Worm (Caenorhabditis elegans) whole organism, L1 larva: ENCODE results near the gene slmp-1.
A peak's percentile ranks its signal among the peaks of the same experiment; 100 is the strongest.

Source experiments
- ceh-82 ChIP-seq, 3 experiments: fragments of 150-350 bp in 1 of 3; sonication (generic microtip) in 2 of 3; optimal IDR thresholded peaks; 2 replicates each; lab custom pipeline; 2014 to 2017; ENCODE audit warnings: missing biosample characterization in 3 of 3, missing genetic modification characterization in 3 of 3
- dpl-1 ChIP-seq, 3 experiments: fragments of 150-350 bp in 2 of 3; sonication (generic microtip) in 1 of 3; optimal IDR thresholded peaks; 2 replicates each; lab custom pipeline; 2014 to 2017; ENCODE audit warnings: missing biosample characterization in 3 of 3, missing genetic modification characterization in 3 of 3, missing genetic modification reagents in 3 of 3
- egl-13 ChIP-seq: sonication (generic microtip); optimal IDR thresholded peaks from 2 replicates; lab custom pipeline; 2016; ENCODE audit warnings: missing genotype, missing genetic modification reagents, missing genetic modification characterization, missing compliant biosample characterization
- egl-27 ChIP-seq, 2 experiments: fragments of 150-350 bp in 1 of 2; sonication (generic microtip); optimal IDR thresholded peaks; 3 replicates each; lab custom pipeline; 2017 to 2018; ENCODE audit warnings: missing biosample characterization in 2 of 2, missing genetic modification characterization in 2 of 2, missing genetic modification reagents in 2 of 2
- fkh-10 ChIP-seq: sonication (generic microtip); optimal IDR thresholded peaks from 2 replicates; lab custom pipeline; 2017; ENCODE audit warnings: missing biosample characterization, missing genetic modification reagents, missing genetic modification characterization
- jun-1 ChIP-seq: fragments of 150-350 bp; optimal IDR thresholded peaks from 2 replicates; lab custom pipeline; 2014; ENCODE audit warnings: missing biosample characterization, missing genetic modification reagents, missing genetic modification characterization
- lin-15B ChIP-seq: fragments of 150-350 bp; sonication (generic microtip); optimal IDR thresholded peaks from 3 replicates; lab custom pipeline; 2014; ENCODE audit warnings: missing biosample characterization, missing genetic modification characterization
- lsy-2 ChIP-seq, 2 experiments: fragments of 150-350 bp; optimal IDR thresholded peaks; 2 replicates each; lab custom pipeline; 2014; ENCODE audit warnings: missing biosample characterization in 2 of 2, missing genetic modification characterization in 2 of 2
- nhr-84 ChIP-seq: sonication (generic microtip); optimal IDR thresholded peaks from 2 replicates; lab custom pipeline; 2017; ENCODE audit warnings: missing biosample characterization, missing genetic modification characterization
- nhr-85 ChIP-seq: sonication (generic microtip); peaks from one replicate; lab custom pipeline; 2016; ENCODE audit warnings: missing genetic modification characterization, inconsistent platforms, missing compliant biosample characterization
- nhr-90 ChIP-seq: sonication (generic microtip); optimal IDR thresholded peaks from 2 replicates; lab custom pipeline; 2016; ENCODE audit warnings: mild to moderate bottlenecking, missing genetic modification characterization, missing compliant biosample characterization; ENCODE audit not compliant: poor library complexity
- skn-1 ChIP-seq: fragments of 150-350 bp; optimal IDR thresholded peaks from 2 replicates; lab custom pipeline; 2014; ENCODE audit warnings: missing biosample characterization, missing genetic modification characterization
- unc-62 ChIP-seq: fragments of 150-350 bp; optimal IDR thresholded peaks from 2 replicates; lab custom pipeline; 2014; ENCODE audit warnings: missing biosample characterization, missing genetic modification reagents, missing genetic modification characterization
- xbp-1 ChIP-seq: sonication (generic microtip); optimal IDR thresholded peaks from 2 replicates; lab custom pipeline; 2016; ENCODE audit warnings: missing genetic modification characterization, missing compliant biosample characterization

DNA sequence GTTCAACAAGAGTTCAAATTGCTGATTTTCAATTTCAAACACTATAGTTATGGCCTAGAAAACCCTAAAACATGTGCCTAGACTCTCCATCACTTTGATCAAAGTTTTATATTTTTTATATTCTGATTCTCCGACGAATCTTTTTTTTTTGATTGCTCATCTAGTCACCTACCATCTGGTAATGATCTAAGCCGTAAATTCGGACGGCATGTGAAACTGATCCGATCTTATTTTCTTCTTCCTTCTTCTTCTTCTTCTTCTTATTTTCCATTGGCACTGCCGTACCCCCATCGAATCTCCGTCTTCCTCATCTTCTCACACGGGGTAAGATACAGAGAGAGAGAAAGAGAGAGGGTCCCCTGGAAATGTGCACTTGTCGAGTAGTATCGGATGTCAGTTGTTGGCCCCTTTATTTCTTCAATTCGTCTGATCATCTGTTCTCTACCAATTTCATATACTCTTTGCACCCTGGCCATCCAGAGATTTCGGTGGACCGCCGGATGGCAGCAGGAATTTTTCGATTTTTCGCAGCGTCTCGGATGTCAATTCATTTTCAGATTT is 44.8 kb upstream of the slmp-1 start:
- TF ChIP-seq skn-1 (tag; lab: Kevin White, UChicago) (no peak), egl-13 (no peak), egl-27 (tag; optimal IDR thresholded peaks at IDR 0.05; lab: Kevin White, UChicago) (no peak), nhr-84 (tag; lab: Kevin White, UChicago) (no peak), jun-1 (tag; lab: Kevin White, UChicago) (no peak), lin-15B (tag; lab: Kevin White, UChicago) (no peak), dpl-1 (GFP tag; optimal IDR thresholded peaks at IDR 0.05; lab: Kevin White, UChicago) (no peak), xbp-1 (tag; lab: Kevin White, UChicago) (peak; percentile 7), nhr-85 (tag; lab: Kevin White, UChicago) (no peak), lsy-2 (tag; optimal IDR thresholded peaks at IDR 0.05; lab: Kevin White, UChicago) (peak in 1 of 2 experiments; percentile 48), ceh-82 (tag; optimal IDR thresholded peaks at IDR 0.05; lab: Kevin White, UChicago) (no peak), fkh-10 (GFP tag; lab: Kevin White, UChicago) (no peak), unc-62 (GFP tag; lab: Kevin White, UChicago) (no peak), nhr-90 (tag; lab: Kevin White, UChicago) (no peak)
